Worm (Caenorhabditis elegans): ENCODE results near the gene F59E12.3.

- TF ChIP-seq ama-1 (optimal IDR thresholded peaks at IDR 0.05) (no peak), Y105C5A.15 (GFP tag; IDR thresholded peaks at IDR 0.05) (no peak), nhr-77 (tag; optimal IDR thresholded peaks at IDR 0.05) (no peak), snpc-4 (tag; optimal IDR thresholded peaks at IDR 0.05) (no peak)
These were observed 21.5 kb downstream of the F59E12.3 start, which contains the start of gene fut-3 for ce11 chrII:5659675-5660074.
